Worm (Caenorhabditis elegans) whole organism, mixed stage, embryonic: ENCODE data around the gene arrd-16.

Experiments
- M03D4.4 ChIP-seq: sonication (generic microtip); optimal IDR thresholded peaks from 2 replicates; lab custom pipeline; 2017; ENCODE audit warnings: mild to moderate bottlenecking, missing genetic modification characterization, missing compliant biosample characterization
- bed-3 ChIP-seq: fragments of 200-800 bp; sonication (Bioruptor generic); optimal IDR thresholded peaks from 3 replicates; lab custom pipeline; 2018; ENCODE audit warnings: mild to moderate bottlenecking, missing genetic modification characterization, moderate library complexity, missing compliant biosample characterization
- ceh-43 ChIP-seq: fragments of 200-800 bp; sonication (Bioruptor generic); optimal IDR thresholded peaks from 2 replicates; lab custom pipeline; 2018; ENCODE audit warnings: mild to moderate bottlenecking, missing genetic modification characterization, moderate library complexity, missing compliant biosample characterization
- ceh-83 ChIP-seq: fragments of 200-800 bp; sonication (Bioruptor generic); optimal IDR thresholded peaks from 2 replicates; lab custom pipeline; 2018; ENCODE audit warnings: mild to moderate bottlenecking, missing genetic modification characterization, missing compliant biosample characterization
- ces-1 ChIP-seq: fragments of 150-350 bp; optimal IDR thresholded peaks from 2 replicates; lab custom pipeline; 2014; ENCODE audit warnings: missing biosample characterization, missing genetic modification reagents, missing genetic modification characterization
- cnd-1 ChIP-seq: fragments of 200-800 bp; sonication (Bioruptor generic); optimal IDR thresholded peaks from 2 replicates; lab custom pipeline; 2018; ENCODE audit warnings: mild to moderate bottlenecking, missing genetic modification characterization, missing compliant biosample characterization
- drap-1 ChIP-seq: fragments of 200-800 bp; sonication (Bioruptor generic); optimal IDR thresholded peaks from 3 replicates; lab custom pipeline; 2018; ENCODE audit warnings: mild to moderate bottlenecking, missing genetic modification characterization, missing compliant biosample characterization
- elt-1 ChIP-seq: sonication (generic microtip); optimal IDR thresholded peaks from 2 replicates; lab custom pipeline; 2017; ENCODE audit warnings: missing genetic modification characterization, mild to moderate bottlenecking, missing compliant biosample characterization, antibody characterized with exemption, moderate library complexity, borderline replicate concordance; ENCODE audit not compliant: insufficient read depth
- elt-3 ChIP-seq: fragments of 150-350 bp; optimal IDR thresholded peaks from 2 replicates; lab custom pipeline; 2014; ENCODE audit warnings: missing biosample characterization, missing genetic modification characterization
- flh-1 ChIP-seq: fragments of 200-800 bp; sonication (Bioruptor generic); optimal IDR thresholded peaks from 2 replicates; lab custom pipeline; 2018; ENCODE audit warnings: mild to moderate bottlenecking, missing genetic modification characterization, moderate library complexity, missing compliant biosample characterization
- ham-2 ChIP-seq: fragments of 200-800 bp; sonication (Bioruptor generic); optimal IDR thresholded peaks from 2 replicates; lab custom pipeline; 2018; ENCODE audit warnings: mild to moderate bottlenecking, missing genetic modification characterization, missing compliant biosample characterization
- hlh-1 ChIP-seq: fragments of 150-350 bp; optimal IDR thresholded peaks from 2 replicates; lab custom pipeline; 2014; ENCODE audit warnings: missing biosample characterization, missing genetic modification reagents, missing genetic modification characterization
- lin-13 ChIP-seq: fragments of 150-350 bp; optimal IDR thresholded peaks from 2 replicates; lab custom pipeline; 2014; ENCODE audit warnings: missing biosample characterization, missing genetic modification characterization
- lin-32 ChIP-seq: fragments of 200-800 bp; sonication (Bioruptor generic); optimal IDR thresholded peaks from 2 replicates; lab custom pipeline; 2018; ENCODE audit warnings: mild to moderate bottlenecking, missing genetic modification characterization, missing compliant biosample characterization
- lsy-2 ChIP-seq: fragments of 150-350 bp; optimal IDR thresholded peaks from 2 replicates; lab custom pipeline; 2014; ENCODE audit warnings: missing biosample characterization, missing genetic modification characterization
- mab-5 ChIP-seq: fragments of 150-350 bp; optimal IDR thresholded peaks from 2 replicates; lab custom pipeline; 2014; ENCODE audit warnings: missing biosample characterization, missing genetic modification characterization
- nhr-12 ChIP-seq: fragments of 150-350 bp; optimal IDR thresholded peaks from 2 replicates; lab custom pipeline; 2014; ENCODE audit warnings: missing biosample characterization, missing genetic modification characterization
- nhr-2 ChIP-seq: fragments of 150-350 bp; optimal IDR thresholded peaks from 2 replicates; lab custom pipeline; 2014; ENCODE audit warnings: missing biosample characterization, missing genetic modification characterization
- nhr-237 ChIP-seq: fragments of 150-350 bp; optimal IDR thresholded peaks from 2 replicates; lab custom pipeline; 2014; ENCODE audit warnings: missing biosample characterization, missing genetic modification characterization
- nhr-28 ChIP-seq: fragments of 150-350 bp; optimal IDR thresholded peaks from 2 replicates; lab custom pipeline; 2014; ENCODE audit warnings: missing biosample characterization, missing genetic modification characterization
- nhr-76 ChIP-seq: sonication (generic microtip); optimal IDR thresholded peaks from 2 replicates; lab custom pipeline; 2017; ENCODE audit warnings: missing biosample characterization, missing genetic modification characterization
- pha-4 ChIP-seq: fragments of 150-350 bp; optimal IDR thresholded peaks from 2 replicates; lab custom pipeline; 2018; ENCODE audit warnings: missing biosample characterization, missing genetic modification reagents, missing genetic modification characterization
- sem-2 ChIP-seq: fragments of 200-800 bp; sonication (Bioruptor generic); optimal IDR thresholded peaks from 2 replicates; lab custom pipeline; 2018; ENCODE audit warnings: mild to moderate bottlenecking, missing genetic modification characterization, missing compliant biosample characterization
- snpc-4 ChIP-seq: fragments of 150-350 bp; optimal IDR thresholded peaks from 2 replicates; lab custom pipeline; 2014; ENCODE audit warnings: missing biosample characterization, missing genetic modification characterization
- sptf-1 ChIP-seq: sonication (generic microtip); optimal IDR thresholded peaks from 2 replicates; lab custom pipeline; 2017; ENCODE audit warnings: mild to moderate bottlenecking, missing genetic modification characterization, moderate library complexity, missing compliant biosample characterization
- tbx-8 ChIP-seq: fragments of 200-800 bp; sonication (Bioruptor generic); optimal IDR thresholded peaks from 2 replicates; lab custom pipeline; 2018; ENCODE audit warnings: mild to moderate bottlenecking, missing genetic modification characterization, moderate library complexity, missing compliant biosample characterization
- unc-120 ChIP-seq: sonication (generic microtip); optimal IDR thresholded peaks from 2 replicates; lab custom pipeline; 2017; ENCODE audit warnings: missing genetic modification characterization, missing compliant biosample characterization; ENCODE audit not compliant: poor library complexity, severe bottlenecking
- unc-39 ChIP-seq: fragments of 150-350 bp; optimal IDR thresholded peaks from 2 replicates; lab custom pipeline; 2014; ENCODE audit warnings: missing biosample characterization, missing genetic modification characterization
- unc-62 ChIP-seq: fragments of 150-350 bp; optimal IDR thresholded peaks from 2 replicates; lab custom pipeline; 2014; ENCODE audit warnings: missing biosample characterization, missing genetic modification reagents, missing genetic modification characterization
- ztf-11 ChIP-seq: fragments of 150-350 bp; optimal IDR thresholded peaks from 2 replicates; lab custom pipeline; 2014; ENCODE audit warnings: missing biosample characterization, missing genetic modification characterization

The arrd-16 gene

DNA sequence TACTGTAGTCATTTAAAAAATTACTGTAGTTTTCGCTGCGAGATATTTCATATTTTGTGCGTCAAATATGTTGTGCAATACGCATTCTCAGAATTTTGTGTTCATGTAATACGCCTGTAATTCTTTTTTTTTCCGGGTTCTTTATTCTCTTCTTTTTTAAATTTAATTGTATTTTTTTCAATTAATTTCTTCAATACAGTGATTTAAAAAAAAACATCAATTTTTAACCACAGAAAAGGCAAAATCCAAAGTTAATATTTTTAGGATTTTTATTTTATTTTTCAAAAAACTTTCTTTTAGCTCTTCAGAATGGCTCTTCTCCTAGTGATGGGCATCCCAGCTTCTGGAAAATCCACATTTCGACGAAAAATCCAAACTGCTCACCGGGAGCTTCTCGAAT, 18.2 kb upstream of the arrd-16 start, which contains the start of gene pstk-1:
TSS of gene pstk-1 (plus strand) at position 301 of the 400 bp plus-strand sequence.
- TF ChIP-seq unc-120 (no peak), unc-62 (GFP tag; lab: Kevin White, UChicago) (no peak), elt-1 (no peak), flh-1 (GFP tag; lab: Kevin White, UChicago) (no peak), sptf-1 (tag; lab: Kevin White, UChicago) (no peak)

DNA sequence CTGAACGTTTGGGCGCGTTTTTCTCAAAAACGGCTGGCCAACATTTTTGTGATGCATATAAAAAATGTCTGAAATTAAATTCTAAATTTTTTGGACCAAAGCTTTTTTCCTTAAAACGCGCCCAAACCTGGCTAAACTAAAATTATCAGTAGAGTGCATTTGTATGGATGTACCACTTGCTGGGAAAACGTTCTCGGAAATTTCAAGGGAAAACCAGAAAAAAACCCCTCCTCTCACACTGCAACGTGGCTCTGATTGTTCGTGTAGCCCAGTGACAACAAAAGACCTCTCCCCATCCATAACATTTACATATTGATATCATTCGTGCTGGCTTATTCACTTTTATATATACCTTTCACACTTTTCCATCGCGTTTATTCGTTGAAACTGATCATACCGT, 15.7 kb upstream of the arrd-16 start, which contains the start of gene Y49E10.29:
TSS of gene Y49E10.29 (plus strand) at position 301 of the 400 bp plus-strand sequence.
- TF ChIP-seq ham-2 (GFP tag; lab: Kevin White, UChicago) (no peak), M03D4.4 (no peak), bed-3 (GFP tag; lab: Kevin White, UChicago) (no peak), unc-39 (tag; lab: Kevin White, UChicago) (no peak), ztf-11 (no peak), lsy-2 (tag; lab: Kevin White, UChicago) (no peak), ceh-43 (GFP tag; lab: Kevin White, UChicago) (no peak), nhr-2 (tag; lab: Kevin White, UChicago) (no peak), unc-120 (no peak), ceh-83 (GFP tag; lab: Kevin White, UChicago) (no peak), mab-5 (no peak), nhr-76 (tag; lab: Kevin White, UChicago) (no peak), elt-1 (no peak), nhr-237 (tag; lab: Kevin White, UChicago) (no peak), sem-2 (GFP tag; lab: Kevin White, UChicago) (no peak), nhr-12 (no peak), elt-3 (tag; lab: Kevin White, UChicago) (no peak), lin-32 (GFP tag; lab: Kevin White, UChicago) (no peak)
- TF ChIP-seq, all 35 proteins: peak for 0

DNA sequence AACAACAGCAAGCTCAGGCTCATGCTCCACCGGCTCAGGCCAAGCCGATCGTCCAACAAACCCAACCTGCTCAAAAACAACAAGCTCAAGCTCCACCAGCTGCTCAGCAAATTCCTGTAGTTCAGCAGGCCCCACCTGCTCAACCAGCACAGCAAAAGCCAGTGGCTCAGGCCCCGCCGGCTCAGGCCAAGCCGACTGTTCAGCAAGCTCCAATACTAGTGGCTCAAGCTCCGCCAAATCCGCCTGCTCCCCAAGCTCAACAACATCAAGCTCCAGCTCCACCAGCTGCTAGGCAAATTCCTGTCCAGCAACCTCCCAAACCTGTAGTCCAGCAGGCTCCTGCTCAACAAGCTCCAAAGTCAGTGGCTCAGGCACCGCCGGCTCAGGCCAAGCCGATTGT, 14.7 kb upstream of the arrd-16 start:
- TF ChIP-seq ces-1 (GFP tag; lab: Kevin White, UChicago) (no peak), bed-3 (GFP tag; lab: Kevin White, UChicago) (no peak), hlh-1 (tag; lab: Kevin White, UChicago) (no peak), lin-32 (GFP tag; lab: Kevin White, UChicago) (no peak), drap-1 (GFP tag; lab: Kevin White, UChicago) (no peak), nhr-2 (tag; lab: Kevin White, UChicago) (no peak), lin-13 (tag; lab: Kevin White, UChicago) (no peak), unc-39 (tag; lab: Kevin White, UChicago) (no peak), nhr-12 (no peak), cnd-1 (tag; lab: Kevin White, UChicago) (no peak), sem-2 (GFP tag; lab: Kevin White, UChicago) (no peak), tbx-8 (no peak), nhr-28 (tag; lab: Kevin White, UChicago) (no peak), unc-120 (no peak), flh-1 (GFP tag; lab: Kevin White, UChicago) (no peak), lsy-2 (tag; lab: Kevin White, UChicago) (no peak), ham-2 (GFP tag; lab: Kevin White, UChicago) (no peak), ceh-83 (GFP tag; lab: Kevin White, UChicago) (no peak), snpc-4 (no peak)

DNA sequence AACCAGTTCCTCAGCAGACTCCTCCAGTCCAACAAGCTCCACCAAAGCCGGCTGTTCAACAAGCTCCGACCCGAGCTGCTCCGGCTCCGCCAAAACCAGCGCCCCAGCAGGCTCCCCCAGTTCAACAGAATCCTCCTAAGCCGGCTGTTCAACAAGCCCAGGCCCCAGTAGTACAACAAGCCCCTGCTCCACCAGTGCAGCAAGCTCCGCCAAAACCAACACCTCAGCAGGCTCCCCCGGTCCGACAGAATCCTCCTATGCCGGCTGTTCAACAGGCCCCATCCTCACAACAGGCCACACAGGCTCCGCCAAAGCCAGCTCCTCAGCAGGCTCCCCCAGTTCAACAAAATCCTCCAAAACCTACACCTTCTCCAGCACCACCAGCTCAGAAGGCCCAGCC, 13.9 kb upstream of the arrd-16 start:
- TF ChIP-seq cnd-1 (tag; lab: Kevin White, UChicago) (no peak), unc-39 (tag; lab: Kevin White, UChicago) (no peak), nhr-28 (tag; lab: Kevin White, UChicago) (no peak), pha-4 (tag; lab: Kevin White, UChicago) (no peak), lin-32 (GFP tag; lab: Kevin White, UChicago) (no peak), lsy-2 (tag; lab: Kevin White, UChicago) (no peak)

DNA sequence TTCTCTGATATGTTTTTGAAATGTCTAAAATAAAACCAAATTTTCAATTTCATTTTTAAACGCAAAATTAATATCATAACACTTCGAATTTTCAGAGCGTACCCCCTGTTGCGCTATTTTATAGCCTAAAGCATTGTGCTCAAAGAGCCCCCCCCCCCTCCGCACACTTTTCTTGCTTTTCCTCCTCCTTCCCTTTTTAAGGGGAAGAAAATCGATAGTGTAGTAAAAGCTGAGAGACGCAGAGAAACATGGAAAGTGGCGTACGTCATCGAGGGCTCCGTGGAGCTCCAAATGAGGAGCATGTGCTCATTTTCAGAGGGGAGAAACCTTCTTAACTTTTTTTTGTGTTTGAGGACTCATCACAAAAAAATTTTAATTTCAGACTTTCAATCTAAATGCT, 12.0 kb upstream of the arrd-16 start, which contains the start of gene cccp-1:
TSS of gene cccp-1 (plus strand) at position 377 of the 400 bp plus-strand sequence.
- TF ChIP-seq ces-1 (GFP tag; lab: Kevin White, UChicago): peak; percentile 58
- no peak for TF ChIP-seq sptf-1 (tag; lab: Kevin White, UChicago)
